Worm (Caenorhabditis elegans) whole organism, young adult: Measurements from ENCODE around the gene pgm-2.

ENCODE experiments used
- B0336.3 ChIP-seq: fragments of 200-800 bp; sonication (Bioruptor generic); IDR thresholded peaks from 2 replicates; pipeline ENCODE4 v1.3.6; 2022; ENCODE audit warnings: missing genetic modification characterization, missing compliant biosample characterization
- F10E7.11 ChIP-seq: sonication (generic microtip); optimal IDR thresholded peaks from 2 replicates; lab custom pipeline; 2017; ENCODE audit warnings: mild to moderate bottlenecking, missing genetic modification characterization, moderate library complexity, missing compliant biosample characterization
- F22D6.2 ChIP-seq: sonication (generic microtip); optimal IDR thresholded peaks from 2 replicates; lab custom pipeline; 2016; ENCODE audit warnings: mild to moderate bottlenecking, missing genetic modification characterization, missing compliant biosample characterization
- F57C9.4 ChIP-seq: sonication (generic microtip); optimal IDR thresholded peaks from 2 replicates; lab custom pipeline; 2017; ENCODE audit warnings: mild to moderate bottlenecking, missing genetic modification characterization, missing compliant biosample characterization
- K11D2.4 ChIP-seq: fragments of 200-800 bp; sonication (Bioruptor generic); IDR thresholded peaks from 2 replicates; pipeline ENCODE4 v1.3.6; 2022; ENCODE audit warnings: missing genetic modification reagents, missing genetic modification characterization, missing compliant biosample characterization
- Y53F4B.3 ChIP-seq: fragments of 200-800 bp; sonication (Bioruptor generic); IDR thresholded peaks from 2 replicates; pipeline ENCODE4 v1.3.6; 2022; ENCODE audit warnings: missing genetic modification reagents, missing genetic modification characterization, missing compliant biosample characterization
- Y67H2A.10 ChIP-seq: fragments of 200-800 bp; sonication (Bioruptor generic); conservative IDR thresholded peaks from 2 replicates; pipeline ENCODE4 v1.3.6; 2022; ENCODE audit warnings: missing genetic modification reagents, missing genetic modification characterization, missing compliant biosample characterization
- Y79H2A.3 ChIP-seq: fragments of 200-800 bp; sonication (Bioruptor generic); conservative IDR thresholded peaks from 2 replicates; pipeline ENCODE4 v1.3.6; 2022; ENCODE audit warnings: missing genetic modification reagents, missing genetic modification characterization, missing compliant biosample characterization
- atf-7 ChIP-seq: sonication (generic microtip); optimal IDR thresholded peaks from 2 replicates; lab custom pipeline; 2017; ENCODE audit warnings: mild to moderate bottlenecking, missing genetic modification characterization, missing compliant biosample characterization
- athp-1 ChIP-seq: sonication (generic microtip); optimal IDR thresholded peaks from 2 replicates; lab custom pipeline; 2017; ENCODE audit warnings: mild to moderate bottlenecking, missing genetic modification characterization, missing compliant biosample characterization
- attf-3 ChIP-seq: fragments of 200-800 bp; sonication (Bioruptor generic); conservative IDR thresholded peaks from 2 replicates; pipeline ENCODE4 v1.3.6; 2022; ENCODE audit warnings: missing genetic modification reagents, missing genetic modification characterization, missing compliant biosample characterization
- attf-5 ChIP-seq: fragments of 200-800 bp; sonication (Bioruptor generic); optimal IDR thresholded peaks from 2 replicates; lab custom pipeline; 2018; ENCODE audit warnings: mild to moderate bottlenecking, missing genetic modification characterization, missing compliant biosample characterization
- ccch-3 ChIP-seq: fragments of 200-800 bp; sonication (Bioruptor generic); optimal IDR thresholded peaks from 2 replicates; lab custom pipeline; 2018; ENCODE audit warnings: mild to moderate bottlenecking, missing genetic modification characterization, missing compliant biosample characterization
- cebp-1 ChIP-seq, 2 experiments: fragments of 200-800 bp in 1 of 2; sonication (Bioruptor generic) in 1 of 2; sonication (generic microtip) in 1 of 2; IDR thresholded peaks in 1 of 2; optimal IDR thresholded peaks in 1 of 2; 2 replicates each; pipeline versions ENCODE4 v1.3.6 to Lab custom; 2017 to 2022; ENCODE audit warnings: missing compliant biosample characterization in 2 of 2, missing genetic modification characterization in 2 of 2, mild to moderate bottlenecking in 1 of 2, missing genetic modification reagents in 1 of 2, moderate library complexity in 1 of 2
- ceh-100 ChIP-seq: fragments of 200-800 bp; sonication (Bioruptor generic); IDR thresholded peaks from 2 replicates; pipeline ENCODE4 v1.3.6; 2022; ENCODE audit warnings: missing genetic modification reagents, missing genetic modification characterization, missing compliant biosample characterization
- ceh-40 ChIP-seq: fragments of 200-800 bp; sonication (Bioruptor generic); IDR thresholded peaks from 2 replicates; pipeline ENCODE4 v1.3.6; 2022; ENCODE audit warnings: missing genetic modification characterization, missing compliant biosample characterization
- ceh-79 ChIP-seq: sonication (generic microtip); optimal IDR thresholded peaks from 2 replicates; lab custom pipeline; 2017; ENCODE audit warnings: mild to moderate bottlenecking, missing genetic modification characterization, missing compliant biosample characterization
- ceh-91 ChIP-seq: fragments of 200-800 bp; sonication (Bioruptor generic); IDR thresholded peaks from 2 replicates; pipeline ENCODE4 v1.3.6; 2022; ENCODE audit warnings: missing genetic modification reagents, missing genetic modification characterization, missing compliant biosample characterization
- dpl-1 ChIP-seq: fragments of 150-350 bp; optimal IDR thresholded peaks from 2 replicates; lab custom pipeline; 2014; ENCODE audit warnings: missing biosample characterization, missing genetic modification reagents, missing genetic modification characterization
- egrh-3 ChIP-seq: fragments of 200-800 bp; sonication (Bioruptor generic); IDR thresholded peaks from 2 replicates; pipeline ENCODE4 v1.3.6; 2022; ENCODE audit warnings: missing genetic modification reagents, missing genetic modification characterization, missing compliant biosample characterization
- ekl-4 ChIP-seq: fragments of 200-800 bp; sonication (Bioruptor generic); IDR thresholded peaks from 2 replicates; pipeline ENCODE4 v1.3.6; 2022; ENCODE audit warnings: missing genetic modification reagents, missing genetic modification characterization, missing compliant biosample characterization
- gei-17 ChIP-seq: fragments of 200-800 bp; sonication (Bioruptor generic); optimal IDR thresholded peaks from 2 replicates; lab custom pipeline; 2018; ENCODE audit warnings: mild to moderate bottlenecking, missing genetic modification characterization, missing compliant biosample characterization
- him-1 ChIP-seq: sonication (generic microtip); optimal IDR thresholded peaks from 2 replicates; lab custom pipeline; 2016; ENCODE audit warnings: missing genotype, missing genetic modification reagents, missing genetic modification characterization, missing compliant biosample characterization
- hlh-12 ChIP-seq: sonication (generic microtip); optimal IDR thresholded peaks from 2 replicates; lab custom pipeline; 2016; ENCODE audit warnings: missing genetic modification characterization, missing compliant biosample characterization
- let-607 ChIP-seq, 2 experiments: fragments of 200-800 bp in 1 of 2; sonication (Bioruptor generic) in 1 of 2; sonication (generic microtip) in 1 of 2; optimal IDR thresholded peaks; 2 replicates each; lab custom pipeline; 2016 to 2018; ENCODE audit warnings: mild to moderate bottlenecking in 2 of 2, missing compliant biosample characterization in 2 of 2, missing genetic modification characterization in 2 of 2, moderate library complexity in 2 of 2, missing genotype in 1 of 2
- lin-54 ChIP-seq: fragments of 200-800 bp; sonication (Bioruptor generic); optimal IDR thresholded peaks from 2 replicates; lab custom pipeline; 2018; ENCODE audit warnings: mild to moderate bottlenecking, missing genetic modification characterization, missing compliant biosample characterization
- madf-8 ChIP-seq: fragments of 200-800 bp; sonication (Bioruptor generic); conservative IDR thresholded peaks from 2 replicates; pipeline ENCODE4 v1.3.6; 2022; ENCODE audit warnings: missing genetic modification reagents, missing genetic modification characterization, missing compliant biosample characterization
- mcd-1 ChIP-seq: fragments of 200-800 bp; sonication (Bioruptor generic); IDR thresholded peaks from 2 replicates; pipeline ENCODE4 v1.3.6; 2022; ENCODE audit warnings: missing genetic modification reagents, missing genetic modification characterization, missing compliant biosample characterization
- mxl-1 ChIP-seq: sonication (generic microtip); optimal IDR thresholded peaks from 2 replicates; lab custom pipeline; 2016; ENCODE audit warnings: missing genetic modification characterization, missing compliant biosample characterization
- nfyb-1 ChIP-seq: fragments of 200-800 bp; sonication (Bioruptor generic); IDR thresholded peaks from 2 replicates; pipeline ENCODE4 v1.3.6; 2022; ENCODE audit warnings: missing genetic modification reagents, missing genetic modification characterization, missing compliant biosample characterization
- nhr-120 ChIP-seq: fragments of 200-800 bp; sonication (Bioruptor generic); IDR thresholded peaks from 2 replicates; pipeline ENCODE4 v1.3.6; 2022; ENCODE audit warnings: missing genetic modification characterization, missing compliant biosample characterization
- nhr-179 ChIP-seq: sonication (generic microtip); optimal IDR thresholded peaks from 2 replicates; lab custom pipeline; 2016; ENCODE audit warnings: mild to moderate bottlenecking, missing genetic modification characterization, missing compliant biosample characterization
- nhr-90 ChIP-seq: sonication (generic microtip); optimal IDR thresholded peaks from 2 replicates; lab custom pipeline; 2016; ENCODE audit warnings: missing genotype, mild to moderate bottlenecking, missing genetic modification characterization, missing compliant biosample characterization
- pbrm-1 ChIP-seq: fragments of 200-800 bp; sonication (Bioruptor generic); IDR thresholded peaks from 2 replicates; pipeline ENCODE4 v1.3.6; 2022; ENCODE audit warnings: missing genetic modification reagents, missing genetic modification characterization, missing compliant biosample characterization
- rec-8 ChIP-seq, 2 experiments: sonication (generic microtip); optimal IDR thresholded peaks; 2 replicates each; lab custom pipeline; 2016; ENCODE audit warnings: mild to moderate bottlenecking in 2 of 2, missing genetic modification characterization in 2 of 2, missing genetic modification reagents in 2 of 2, missing genotype in 2 of 2, missing biosample characterization in 1 of 2, missing compliant biosample characterization in 1 of 2, moderate library complexity in 1 of 2
- sdz-38 ChIP-seq: sonication (generic microtip); optimal IDR thresholded peaks from 2 replicates; lab custom pipeline; 2016; ENCODE audit warnings: missing genotype, missing genetic modification characterization, missing compliant biosample characterization
- snpc-1.3 ChIP-seq: sonication (generic microtip); optimal IDR thresholded peaks from 2 replicates; lab custom pipeline; 2017; ENCODE audit warnings: missing genetic modification characterization, mild to moderate bottlenecking, missing compliant biosample characterization, antibody characterized with exemption, moderate library complexity, missing genotype, missing genetic modification reagents; ENCODE audit not compliant: insufficient read depth
- snpc-3.4 ChIP-seq: sonication (generic microtip); optimal IDR thresholded peaks from 2 replicates; lab custom pipeline; 2017; ENCODE audit warnings: missing genetic modification characterization, mild to moderate bottlenecking, missing compliant biosample characterization, antibody characterized with exemption, moderate library complexity, missing genotype, missing genetic modification reagents
- tbx-9 ChIP-seq: sonication (generic microtip); optimal IDR thresholded peaks from 2 replicates; lab custom pipeline; 2016; ENCODE audit warnings: borderline replicate concordance, missing genetic modification characterization, inconsistent platforms, missing compliant biosample characterization
- tlf-1 ChIP-seq: fragments of 200-800 bp; sonication (Bioruptor generic); optimal IDR thresholded peaks from 2 replicates; lab custom pipeline; 2018; ENCODE audit warnings: mild to moderate bottlenecking, missing genetic modification characterization, missing compliant biosample characterization
- unc-130 ChIP-seq: sonication (generic microtip); optimal IDR thresholded peaks from 2 replicates; lab custom pipeline; 2016; ENCODE audit warnings: missing genetic modification reagents, missing genetic modification characterization, missing compliant biosample characterization
- unc-62 ChIP-seq: fragments of 150-350 bp; optimal IDR thresholded peaks from 2 replicates; lab custom pipeline; 2014; ENCODE audit warnings: missing biosample characterization, missing genetic modification reagents, missing genetic modification characterization
- zfh-2 ChIP-seq: fragments of 200-800 bp; sonication (Bioruptor generic); conservative IDR thresholded peaks from 2 replicates; pipeline ENCODE4 v1.3.6; 2022; ENCODE audit warnings: missing genetic modification reagents, missing genetic modification characterization, missing compliant biosample characterization
- ztf-25 ChIP-seq: fragments of 200-800 bp; sonication (Bioruptor generic); IDR thresholded peaks from 2 replicates; pipeline ENCODE4 v1.3.6; 2022; ENCODE audit warnings: missing genetic modification reagents, missing genetic modification characterization, missing compliant biosample characterization
- ztf-26 ChIP-seq: sonication (generic microtip); optimal IDR thresholded peaks from 2 replicates; lab custom pipeline; 2017; ENCODE audit warnings: missing genetic modification characterization, missing compliant biosample characterization

Gene pgm-2

ce11 chrIII:13272227-13272626 lies 27.0 kb upstream of the pgm-2 start:
- TF ChIP-seq mxl-1 (tag; lab: Kevin White, UChicago) = no peak
- no peak for TF ChIP-seq snpc-3.4 (tag; lab: Kevin White, UChicago)
- no peak for TF ChIP-seq nhr-179 (tag; lab: Kevin White, UChicago)
- no peak for TF ChIP-seq atf-7
- TF ChIP-seq Y53F4B.3 (GFP tag; lab: Robert Waterston, UW) = no peak
- TF ChIP-seq hlh-12 (tag; lab: Kevin White, UChicago) = no peak
- TF ChIP-seq ceh-79 (tag; lab: Kevin White, UChicago) = no peak
- TF ChIP-seq zfh-2 (GFP tag; lab: Robert Waterston, UW) = no peak
- TF ChIP-seq tbx-9 = no peak
- no peak for TF ChIP-seq ztf-26 (tag; lab: Kevin White, UChicago)
- TF ChIP-seq ceh-91 (GFP tag; lab: Robert Waterston, UW) = no peak
- no peak for TF ChIP-seq Y79H2A.3 (GFP tag; lab: Robert Waterston, UW)
- TF ChIP-seq, all 124 proteins: peak for 0

ce11 chrIII:13272788-13273187 lies 26.4 kb upstream of the pgm-2 start:
- no peak for TF ChIP-seq tlf-1
- TF ChIP-seq nhr-90 (tag; lab: Kevin White, UChicago) = no peak
- TF ChIP-seq let-607 (tag; optimal IDR thresholded peaks at IDR 0.05; lab: Kevin White, UChicago) = no peak
- no peak for TF ChIP-seq gei-17
- TF ChIP-seq unc-62 (GFP tag; lab: Kevin White, UChicago) = no peak
- no peak for TF ChIP-seq atf-7

DNA sequence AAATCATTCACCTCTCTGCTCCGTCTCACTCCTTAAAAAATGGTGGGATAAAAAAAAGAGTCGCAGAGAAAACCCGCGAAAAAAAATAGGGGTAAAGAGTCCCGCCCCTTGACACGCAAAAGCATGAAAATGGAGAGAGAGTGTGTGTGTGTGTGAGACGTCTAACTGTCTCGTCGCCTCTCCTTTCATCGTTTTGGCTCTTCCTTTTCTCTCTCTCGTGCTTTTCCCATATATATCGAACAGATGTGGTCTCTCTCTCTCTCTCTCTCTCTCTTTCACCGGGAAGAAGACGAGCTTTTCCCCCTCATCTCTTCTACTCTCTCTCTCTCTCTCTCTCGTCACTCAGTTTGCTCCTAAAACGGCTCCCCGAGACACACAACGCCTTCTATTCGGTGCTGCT lies 23.4 kb upstream of the pgm-2 start:
- no peak for TF ChIP-seq rec-8 (tag; optimal IDR thresholded peaks at IDR 0.05; lab: Kevin White, UChicago)
- no peak for TF ChIP-seq snpc-1.3 (tag; lab: Kevin White, UChicago)
- TF ChIP-seq ceh-40 (GFP tag; lab: Robert Waterston, UW) = no peak
- TF ChIP-seq tbx-9 = no peak
- no peak for TF ChIP-seq athp-1 (tag; lab: Kevin White, UChicago)
- TF ChIP-seq pbrm-1 (GFP tag; lab: Robert Waterston, UW) = peak; percentile 29; the same call in 1 of the 2 replicates
- no peak for TF ChIP-seq Y79H2A.3 (GFP tag; lab: Robert Waterston, UW)
- TF ChIP-seq F57C9.4 = no peak
- TF ChIP-seq unc-62 (GFP tag; lab: Kevin White, UChicago) = no peak
- no peak for TF ChIP-seq nhr-120 (GFP tag; lab: Robert Waterston, UW)
- peak; percentile 53 for TF ChIP-seq egrh-3 (GFP tag; lab: Robert Waterston, UW)
- TF ChIP-seq nfyb-1 = peak; percentile 21; the same call in 1 of the 2 replicates
- peak; percentile 62 for TF ChIP-seq attf-5
- peak; percentile 48 for TF ChIP-seq mcd-1 (GFP tag; lab: Robert Waterston, UW)
- TF ChIP-seq atf-7 = peak; percentile 27
- TF ChIP-seq madf-8 = no peak
- TF ChIP-seq K11D2.4 (GFP tag; lab: Robert Waterston, UW) = 0 out of 2 replicates have a peak, but pooled peaks have one; percentile 45
- 0 out of 2 replicates have a peak, but pooled peaks have one; percentile 49 for TF ChIP-seq ekl-4 (GFP tag; lab: Robert Waterston, UW)
- no peak for TF ChIP-seq lin-54 (GFP tag; lab: Kevin White, UChicago)
- no peak for TF ChIP-seq F22D6.2 (tag; lab: Kevin White, UChicago)
- TF ChIP-seq attf-3 (GFP tag; lab: Robert Waterston, UW) = no peak
- no peak for TF ChIP-seq Y67H2A.10 (GFP tag; lab: Robert Waterston, UW)
- TF ChIP-seq ceh-100 (GFP tag; lab: Robert Waterston, UW) = 0 out of 2 replicates have a peak, but pooled peaks have one; percentile 9
- no peak for TF ChIP-seq unc-130 (GFP tag; lab: Kevin White, UChicago)
- TF ChIP-seq him-1 (tag; lab: Kevin White, UChicago) = no peak
- TF ChIP-seq ztf-25 (GFP tag; lab: Robert Waterston, UW) = no peak
- TF ChIP-seq F10E7.11 (tag; lab: Kevin White, UChicago) = no peak
- no peak for TF ChIP-seq sdz-38 (tag; lab: Kevin White, UChicago)
- TF ChIP-seq cebp-1 (GFP tag; IDR thresholded peaks at IDR 0.05; lab: Robert Waterston, UW) = no peak
- peak; percentile 70 for TF ChIP-seq cebp-1 (tag; optimal IDR thresholded peaks at IDR 0.05; lab: Kevin White, UChicago)
- TF ChIP-seq ccch-3 = no peak
- no peak; the same call in 1 of the 2 replicates for TF ChIP-seq B0336.3 (GFP tag; lab: Robert Waterston, UW)
- no peak for TF ChIP-seq dpl-1 (GFP tag; lab: Kevin White, UChicago)
